Worm (Caenorhabditis elegans) whole organism, L1 larva: Measurements from ENCODE around the gene C06G1.1.

Source experiments
- C16A3.4 ChIP-seq: fragments of 150-350 bp; optimal IDR thresholded peaks from 2 replicates; lab custom pipeline; 2014; ENCODE audit warnings: missing biosample characterization, missing genetic modification characterization
- C34B4.2 ChIP-seq: sonication (generic microtip); optimal IDR thresholded peaks from 2 replicates; lab custom pipeline; 2017; ENCODE audit warnings: mild to moderate bottlenecking, missing genetic modification characterization, missing compliant biosample characterization
- aha-1 ChIP-seq: fragments of 150-350 bp; optimal IDR thresholded peaks from 2 replicates; lab custom pipeline; 2014; ENCODE audit warnings: missing biosample characterization, missing genetic modification characterization
- aly-2 ChIP-seq: fragments of 150-350 bp; optimal IDR thresholded peaks from 2 replicates; lab custom pipeline; 2014; ENCODE audit warnings: missing biosample characterization, missing genetic modification characterization
- blmp-1 ChIP-seq: fragments of 150-350 bp; optimal IDR thresholded peaks from 2 replicates; lab custom pipeline; 2014; ENCODE audit warnings: missing biosample characterization, missing genetic modification characterization
- ceh-63 ChIP-seq: fragments of 200-800 bp; sonication (Bioruptor generic); optimal IDR thresholded peaks from 2 replicates; lab custom pipeline; 2018; ENCODE audit warnings: mild to moderate bottlenecking, missing genetic modification characterization, missing compliant biosample characterization
- ceh-82 ChIP-seq, 3 experiments: fragments of 150-350 bp in 1 of 3; sonication (generic microtip) in 2 of 3; optimal IDR thresholded peaks; 2 replicates each; lab custom pipeline; 2014 to 2017; ENCODE audit warnings: missing biosample characterization in 3 of 3, missing genetic modification characterization in 3 of 3
- ceh-90 ChIP-seq: sonication (generic microtip); optimal IDR thresholded peaks from 2 replicates; lab custom pipeline; 2016; ENCODE audit warnings: missing genetic modification characterization, missing compliant biosample characterization
- ces-1 ChIP-seq: fragments of 150-350 bp; optimal IDR thresholded peaks from 2 replicates; lab custom pipeline; 2014; ENCODE audit warnings: missing biosample characterization, missing genetic modification reagents, missing genetic modification characterization
- dpl-1 ChIP-seq, 3 experiments: fragments of 150-350 bp in 2 of 3; sonication (generic microtip) in 1 of 3; optimal IDR thresholded peaks; 2 replicates each; lab custom pipeline; 2014 to 2017; ENCODE audit warnings: missing biosample characterization in 3 of 3, missing genetic modification characterization in 3 of 3, missing genetic modification reagents in 3 of 3
- dsc-1 ChIP-seq: sonication (generic microtip); optimal IDR thresholded peaks from 2 replicates; lab custom pipeline; 2016; ENCODE audit warnings: mild to moderate bottlenecking, missing genetic modification characterization, missing compliant biosample characterization
- efl-1 ChIP-seq, 4 experiments: fragments of 150-350 bp; optimal IDR thresholded peaks in 3 of 4; peaks in 1 of 4; 1 replicate in 1 of 4; 2 replicates in 3 of 4; lab custom pipeline; 2014; ENCODE audit warnings: missing biosample characterization in 2 of 4, missing genetic modification characterization in 2 of 4, missing genetic modification reagents in 2 of 4
- efl-3 ChIP-seq: fragments of 200-800 bp; sonication (Bioruptor generic); optimal IDR thresholded peaks from 2 replicates; lab custom pipeline; 2018; ENCODE audit warnings: mild to moderate bottlenecking, missing genetic modification characterization, missing compliant biosample characterization
- egl-13 ChIP-seq: sonication (generic microtip); optimal IDR thresholded peaks from 2 replicates; lab custom pipeline; 2016; ENCODE audit warnings: missing genotype, missing genetic modification reagents, missing genetic modification characterization, missing compliant biosample characterization
- elt-3 ChIP-seq, 6 experiments: fragments of 150-350 bp in 1 of 6; sonication (generic microtip); optimal IDR thresholded peaks; 2 replicates each; lab custom pipeline; 2017 to 2018; ENCODE audit warnings: missing biosample characterization in 6 of 6, missing genetic modification characterization in 6 of 6, inconsistent platforms in 1 of 6
- fkh-10 ChIP-seq: sonication (generic microtip); optimal IDR thresholded peaks from 2 replicates; lab custom pipeline; 2017; ENCODE audit warnings: missing biosample characterization, missing genetic modification reagents, missing genetic modification characterization
- fkh-4 ChIP-seq: sonication (generic microtip); optimal IDR thresholded peaks from 2 replicates; lab custom pipeline; 2016; ENCODE audit warnings: missing compliant biosample characterization, missing genetic modification characterization, borderline replicate concordance
- fkh-8 ChIP-seq: sonication (generic microtip); optimal IDR thresholded peaks from 2 replicates; lab custom pipeline; 2016; ENCODE audit warnings: mild to moderate bottlenecking, missing genetic modification characterization, missing compliant biosample characterization
- fos-1 ChIP-seq: fragments of 150-350 bp; optimal IDR thresholded peaks from 2 replicates; lab custom pipeline; 2014; ENCODE audit warnings: missing biosample characterization, missing genetic modification characterization
- grh-1 ChIP-seq: fragments of 200-800 bp; sonication (Bioruptor generic); IDR thresholded peaks from 2 replicates; pipeline ENCODE4 v1.3.6; 2022; ENCODE audit warnings: missing genetic modification reagents, missing genetic modification characterization, missing compliant biosample characterization
- hlh-17 ChIP-seq: fragments of 200-800 bp; sonication (Bioruptor generic); optimal IDR thresholded peaks from 2 replicates; lab custom pipeline; 2018; ENCODE audit warnings: missing genetic modification characterization, mild to moderate bottlenecking, missing compliant biosample characterization, moderate library complexity, borderline replicate concordance
- hlh-4 ChIP-seq: sonication (generic microtip); optimal IDR thresholded peaks from 2 replicates; lab custom pipeline; 2016; ENCODE audit warnings: mild to moderate bottlenecking, missing genetic modification characterization, missing compliant biosample characterization
- irx-1 ChIP-seq: sonication (generic microtip); optimal IDR thresholded peaks from 2 replicates; lab custom pipeline; 2016; ENCODE audit warnings: missing genetic modification characterization, missing compliant biosample characterization
- lin-13 ChIP-seq: fragments of 150-350 bp; optimal IDR thresholded peaks from 2 replicates; lab custom pipeline; 2014; ENCODE audit warnings: missing biosample characterization, missing genetic modification reagents, missing genetic modification characterization
- lin-14 ChIP-seq: fragments of 200-800 bp; sonication (Bioruptor generic); optimal IDR thresholded peaks from 2 replicates; lab custom pipeline; 2018; ENCODE audit warnings: mild to moderate bottlenecking, missing genetic modification characterization, moderate library complexity, missing compliant biosample characterization
- lin-35 ChIP-seq, 2 experiments: fragments of 150-350 bp; optimal IDR thresholded peaks; 2 replicates each; lab custom pipeline; 2014; ENCODE audit warnings: missing biosample characterization in 2 of 2, missing genetic modification characterization in 2 of 2, missing genetic modification reagents in 2 of 2
- lin-39 ChIP-seq: fragments of 150-350 bp; optimal IDR thresholded peaks from 2 replicates; lab custom pipeline; 2014; ENCODE audit warnings: missing biosample characterization, missing genetic modification reagents, missing genetic modification characterization
- mef-2 ChIP-seq: fragments of 150-350 bp; optimal IDR thresholded peaks from 2 replicates; lab custom pipeline; 2014; ENCODE audit warnings: missing biosample characterization, missing genetic modification characterization
- mep-1 ChIP-seq: fragments of 150-350 bp; optimal IDR thresholded peaks from 2 replicates; lab custom pipeline; 2014; ENCODE audit warnings: missing biosample characterization, missing genetic modification characterization
- nhr-11 ChIP-seq: fragments of 150-350 bp; optimal IDR thresholded peaks from 2 replicates; lab custom pipeline; 2014; ENCODE audit warnings: missing biosample characterization, missing genetic modification characterization
- nhr-20 ChIP-seq: sonication (generic microtip); optimal IDR thresholded peaks from 2 replicates; lab custom pipeline; 2016; ENCODE audit warnings: mild to moderate bottlenecking, missing genetic modification characterization, missing compliant biosample characterization
- nhr-47 ChIP-seq: sonication (generic microtip); optimal IDR thresholded peaks from 2 replicates; lab custom pipeline; 2016; ENCODE audit warnings: mild to moderate bottlenecking, missing genetic modification characterization, moderate library complexity, missing compliant biosample characterization
- nhr-71 ChIP-seq: sonication (generic microtip); optimal IDR thresholded peaks from 2 replicates; lab custom pipeline; 2016; ENCODE audit warnings: mild to moderate bottlenecking, missing genetic modification characterization, moderate library complexity, missing compliant biosample characterization
- nhr-77 ChIP-seq: fragments of 150-350 bp; optimal IDR thresholded peaks from 2 replicates; lab custom pipeline; 2014; ENCODE audit warnings: missing biosample characterization, missing genetic modification characterization
- nhr-85 ChIP-seq: sonication (generic microtip); peaks from one replicate; lab custom pipeline; 2016; ENCODE audit warnings: missing genetic modification characterization, inconsistent platforms, missing compliant biosample characterization
- nhr-90 ChIP-seq: sonication (generic microtip); optimal IDR thresholded peaks from 2 replicates; lab custom pipeline; 2016; ENCODE audit warnings: mild to moderate bottlenecking, missing genetic modification characterization, missing compliant biosample characterization; ENCODE audit not compliant: poor library complexity
- pax-3 ChIP-seq: fragments of 200-800 bp; sonication (Bioruptor generic); optimal IDR thresholded peaks from 2 replicates; lab custom pipeline; 2018; ENCODE audit warnings: mild to moderate bottlenecking, missing genetic modification characterization, moderate library complexity, missing compliant biosample characterization
- rnt-1 ChIP-seq: sonication (generic microtip); optimal IDR thresholded peaks from 2 replicates; lab custom pipeline; 2016; ENCODE audit warnings: mild to moderate bottlenecking, missing genetic modification characterization, moderate library complexity, missing compliant biosample characterization
- skn-1 ChIP-seq: fragments of 150-350 bp; optimal IDR thresholded peaks from 2 replicates; lab custom pipeline; 2014; ENCODE audit warnings: missing biosample characterization, missing genetic modification characterization
- snu-23 ChIP-seq: sonication (generic microtip); optimal IDR thresholded peaks from 2 replicates; lab custom pipeline; 2016; ENCODE audit warnings: missing genetic modification characterization, missing compliant biosample characterization
- sox-4 ChIP-seq: sonication (generic microtip); optimal IDR thresholded peaks from 2 replicates; lab custom pipeline; 2016; ENCODE audit warnings: missing genetic modification characterization, missing compliant biosample characterization
- vab-15 ChIP-seq: sonication (generic microtip); optimal IDR thresholded peaks from 2 replicates; lab custom pipeline; 2017; ENCODE audit warnings: missing genotype, mild to moderate bottlenecking, missing genetic modification characterization, missing compliant biosample characterization
- xbp-1 ChIP-seq: sonication (generic microtip); optimal IDR thresholded peaks from 2 replicates; lab custom pipeline; 2016; ENCODE audit warnings: missing genetic modification characterization, missing compliant biosample characterization
- zag-1 ChIP-seq: fragments of 150-350 bp; optimal IDR thresholded peaks from 2 replicates; lab custom pipeline; 2014; ENCODE audit warnings: missing biosample characterization, missing genetic modification characterization
- zip-4 ChIP-seq: fragments of 200-800 bp; sonication (Bioruptor generic); optimal IDR thresholded peaks from 2 replicates; lab custom pipeline; 2018; ENCODE audit warnings: mild to moderate bottlenecking, missing genetic modification characterization, moderate library complexity, missing compliant biosample characterization
- ztf-11 ChIP-seq, 2 experiments: sonication (generic microtip); optimal IDR thresholded peaks; 2 replicates each; lab custom pipeline; 2016 to 2017; ENCODE audit warnings: missing genetic modification characterization in 2 of 2, missing biosample characterization in 1 of 2, missing compliant biosample characterization in 1 of 2

Gene C06G1.1

ce11 chrX:16633052-16633451 lies at the start of gene C06G1.1:
TSS of gene C06G1.1 (plus strand) at chrX:16633352.
- no peak for TF ChIP-seq lin-13 (GFP tag; lab: Kevin White, UChicago)
- TF ChIP-seq fkh-10 = no peak
- TF ChIP-seq lin-39 (tag; lab: Kevin White, UChicago) = no peak
- no peak for TF ChIP-seq efl-1 (optimal IDR thresholded peaks at IDR 0.05; lab: Kevin White, UChicago)
- no peak for TF ChIP-seq efl-1 (GFP tag; optimal IDR thresholded peaks at IDR 0.05 in 1 of 2; lab: Kevin White, UChicago)
- no peak for TF ChIP-seq xbp-1 (tag; lab: Kevin White, UChicago)
- TF ChIP-seq aha-1 = no peak
- no peak for TF ChIP-seq pax-3 (tag; lab: Kevin White, UChicago)
- TF ChIP-seq ceh-82 (tag; optimal IDR thresholded peaks at IDR 0.05; lab: Kevin White, UChicago) = no peak
- no peak for TF ChIP-seq mef-2 (tag; lab: Kevin White, UChicago)
- no peak for TF ChIP-seq nhr-11 (tag; lab: Kevin White, UChicago)
- no peak for TF ChIP-seq blmp-1
- TF ChIP-seq C34B4.2 (tag; lab: Kevin White, UChicago) = no peak

ce11 chrX:16588102-16588501 lies 45.0 kb upstream of the C06G1.1 start:
- TF ChIP-seq fkh-10 = peak; percentile 97
- no peak for TF ChIP-seq efl-3 (GFP tag; lab: Kevin White, UChicago)
- peak; percentile 1 for TF ChIP-seq lin-14

ce11 chrX:16590230-16590629 lies 42.9 kb upstream of the C06G1.1 start:
- TF ChIP-seq irx-1 (tag; lab: Kevin White, UChicago) (no peak), zag-1 (no peak), ces-1 (GFP tag; lab: Kevin White, UChicago) (no peak), egl-13 (tag; lab: Kevin White, UChicago) (no peak), rnt-1 (tag; lab: Kevin White, UChicago) (no peak), blmp-1 (no peak), elt-3 (tag; optimal IDR thresholded peaks at IDR 0.05; lab: Kevin White, UChicago) (no peak), nhr-11 (tag; lab: Kevin White, UChicago) (no peak), nhr-85 (tag; lab: Kevin White, UChicago) (no peak), C16A3.4 (no peak), nhr-77 (tag; lab: Kevin White, UChicago) (no peak), ceh-63 (GFP tag; lab: Kevin White, UChicago) (no peak), aha-1 (no peak), fkh-4 (tag; lab: Kevin White, UChicago) (no peak), vab-15 (tag; lab: Kevin White, UChicago) (no peak), efl-3 (GFP tag; lab: Kevin White, UChicago) (no peak)

- peak; percentile 55 for TF ChIP-seq sox-4
- peak; percentile 52 for TF ChIP-seq fos-1 (tag; lab: Kevin White, UChicago)
- TF ChIP-seq hlh-4 = no peak
- TF ChIP-seq mep-1 = peak; percentile 81
- TF ChIP-seq dpl-1 (GFP tag; optimal IDR thresholded peaks at IDR 0.05; lab: Kevin White, UChicago) = peak in 2 of 3 experiments; percentile 7 to 21
- peak; percentile 26 for TF ChIP-seq blmp-1
- TF ChIP-seq lin-14 = peak; percentile 70
- TF ChIP-seq grh-1 (GFP tag; lab: Robert Waterston, UW) = peak; percentile 66
- no peak for TF ChIP-seq zip-4 (GFP tag; lab: Kevin White, UChicago)
- TF ChIP-seq snu-23 (GFP tag; lab: Kevin White, UChicago) = peak; percentile 87
- TF ChIP-seq nhr-47 = peak; percentile 80
- TF ChIP-seq egl-13 (tag; lab: Kevin White, UChicago) = peak; percentile 28
- no peak for TF ChIP-seq zag-1
- TF ChIP-seq ceh-82 (tag; optimal IDR thresholded peaks at IDR 0.05; lab: Kevin White, UChicago) = peak; percentile 38 to 54 (median 46)
- peak in 1 of 2 experiments; percentile 19 for TF ChIP-seq ztf-11 (tag; optimal IDR thresholded peaks at IDR 0.05; lab: Kevin White, UChicago)
- no peak for TF ChIP-seq hlh-17 (GFP tag; lab: Kevin White, UChicago)
- TF ChIP-seq lin-35 (GFP tag; optimal IDR thresholded peaks at IDR 0.05; lab: Kevin White, UChicago) = peak; percentile 26 to 72
- peak; percentile 28 for TF ChIP-seq efl-1 (optimal IDR thresholded peaks at IDR 0.05; lab: Kevin White, UChicago)
- TF ChIP-seq efl-1 (GFP tag; optimal IDR thresholded peaks at IDR 0.05 in 1 of 2; lab: Kevin White, UChicago) = peak in 1 of 2 experiments; percentile 83
- TF ChIP-seq aly-2 (tag; lab: Kevin White, UChicago) = peak; percentile 17
- TF ChIP-seq nhr-71 (tag; lab: Kevin White, UChicago) = peak; percentile 78
- TF ChIP-seq nhr-90 = peak; percentile 78
- peak; percentile 76 for TF ChIP-seq dsc-1 (tag; lab: Kevin White, UChicago)
- peak; percentile 78 for TF ChIP-seq nhr-20 (tag; lab: Kevin White, UChicago)
- TF ChIP-seq ceh-90 (tag; lab: Kevin White, UChicago) = no peak
- peak; percentile 64 for TF ChIP-seq fkh-8 (tag; lab: Kevin White, UChicago)
- TF ChIP-seq skn-1 = peak; percentile 53
Observed at ce11 chrX:16590803-16591202, 42.3 kb upstream of the C06G1.1 start.
